Worm (Caenorhabditis elegans) whole organism, young adult: ENCODE data around the gene F26F4.2.

Experiments
- B0019.2 ChIP-seq: fragments of 200-800 bp; sonication (Bioruptor generic); conservative IDR thresholded peaks from 2 replicates; pipeline ENCODE4 v1.3.6; 2022; ENCODE audit warnings: missing genetic modification reagents, missing genetic modification characterization, missing compliant biosample characterization
- B0336.3 ChIP-seq: fragments of 200-800 bp; sonication (Bioruptor generic); IDR thresholded peaks from 2 replicates; pipeline ENCODE4 v1.3.6; 2022; ENCODE audit warnings: missing genetic modification characterization, missing compliant biosample characterization
- C06A6.2 ChIP-seq: fragments of 200-800 bp; sonication (Bioruptor generic); conservative IDR thresholded peaks from 2 replicates; pipeline ENCODE4 v1.3.6; 2022; ENCODE audit warnings: missing genetic modification characterization, missing compliant biosample characterization
- C17E4.6 ChIP-seq: fragments of 200-800 bp; sonication (Bioruptor generic); IDR thresholded peaks from 2 replicates; pipeline ENCODE4 v1.3.6; 2022; ENCODE audit warnings: missing genetic modification reagents, missing genetic modification characterization, missing compliant biosample characterization
- F33H1.4 ChIP-seq: fragments of 200-800 bp; sonication (Bioruptor generic); IDR thresholded peaks from 2 replicates; pipeline ENCODE4 v1.3.6; 2022; ENCODE audit warnings: missing genetic modification reagents, missing genetic modification characterization, missing compliant biosample characterization
- F49E8.2 ChIP-seq: sonication (generic microtip); optimal IDR thresholded peaks from 3 replicates; lab custom pipeline; 2017; ENCODE audit warnings: missing genetic modification characterization, mild to moderate bottlenecking, missing compliant biosample characterization, antibody characterized with exemption, moderate library complexity; ENCODE audit not compliant: insufficient read depth
- Y67H2A.10 ChIP-seq: fragments of 200-800 bp; sonication (Bioruptor generic); conservative IDR thresholded peaks from 2 replicates; pipeline ENCODE4 v1.3.6; 2022; ENCODE audit warnings: missing genetic modification reagents, missing genetic modification characterization, missing compliant biosample characterization
- Y95B8A.8 ChIP-seq: fragments of 200-800 bp; sonication (Bioruptor generic); IDR thresholded peaks from 2 replicates; pipeline ENCODE4 v1.3.6; 2022; ENCODE audit warnings: missing genetic modification reagents, missing genetic modification characterization, missing compliant biosample characterization
- aptf-2 ChIP-seq: fragments of 200-800 bp; sonication (Bioruptor generic); conservative IDR thresholded peaks from 2 replicates; pipeline ENCODE4 v1.3.6; 2022; ENCODE audit warnings: missing genetic modification reagents, missing genetic modification characterization, missing compliant biosample characterization
- ceh-100 ChIP-seq: fragments of 200-800 bp; sonication (Bioruptor generic); IDR thresholded peaks from 2 replicates; pipeline ENCODE4 v1.3.6; 2022; ENCODE audit warnings: missing genetic modification reagents, missing genetic modification characterization, missing compliant biosample characterization
- ceh-79 ChIP-seq: sonication (generic microtip); optimal IDR thresholded peaks from 2 replicates; lab custom pipeline; 2017; ENCODE audit warnings: mild to moderate bottlenecking, missing genetic modification characterization, missing compliant biosample characterization
- ceh-91 ChIP-seq: fragments of 200-800 bp; sonication (Bioruptor generic); IDR thresholded peaks from 2 replicates; pipeline ENCODE4 v1.3.6; 2022; ENCODE audit warnings: missing genetic modification reagents, missing genetic modification characterization, missing compliant biosample characterization
- chd-7 ChIP-seq: sonication (generic microtip); optimal IDR thresholded peaks from 2 replicates; lab custom pipeline; 2016; ENCODE audit warnings: mild to moderate bottlenecking, missing genetic modification characterization, moderate library complexity, missing compliant biosample characterization
- die-1 ChIP-seq: sonication (generic microtip); optimal IDR thresholded peaks from 2 replicates; lab custom pipeline; 2016; ENCODE audit warnings: missing genotype, mild to moderate bottlenecking, missing genetic modification characterization, missing compliant biosample characterization
- dpff-1 ChIP-seq: sonication (generic microtip); optimal IDR thresholded peaks from 2 replicates; lab custom pipeline; 2017; ENCODE audit warnings: mild to moderate bottlenecking, missing genetic modification characterization, missing compliant biosample characterization
- efl-1 ChIP-seq: fragments of 150-350 bp; optimal IDR thresholded peaks from 2 replicates; lab custom pipeline; 2014; ENCODE audit warnings: missing biosample characterization, missing genetic modification reagents, missing genetic modification characterization
- egl-18 ChIP-seq: fragments of 200-800 bp; sonication (Bioruptor generic); IDR thresholded peaks from 2 replicates; pipeline ENCODE4 v1.3.6; 2022; ENCODE audit warnings: missing genetic modification reagents, missing genetic modification characterization, missing compliant biosample characterization
- egl-44 ChIP-seq: fragments of 200-800 bp; sonication (Bioruptor generic); IDR thresholded peaks from 2 replicates; pipeline ENCODE4 v1.3.6; 2022; ENCODE audit warnings: missing genetic modification reagents, missing genetic modification characterization, missing compliant biosample characterization
- egrh-3 ChIP-seq: fragments of 200-800 bp; sonication (Bioruptor generic); IDR thresholded peaks from 2 replicates; pipeline ENCODE4 v1.3.6; 2022; ENCODE audit warnings: missing genetic modification reagents, missing genetic modification characterization, missing compliant biosample characterization
- ekl-4 ChIP-seq: fragments of 200-800 bp; sonication (Bioruptor generic); IDR thresholded peaks from 2 replicates; pipeline ENCODE4 v1.3.6; 2022; ENCODE audit warnings: missing genetic modification reagents, missing genetic modification characterization, missing compliant biosample characterization
- fkh-3 ChIP-seq: sonication (generic microtip); optimal IDR thresholded peaks from 2 replicates; lab custom pipeline; 2016; ENCODE audit warnings: mild to moderate bottlenecking, missing genetic modification characterization, missing compliant biosample characterization
- him-1 ChIP-seq: sonication (generic microtip); optimal IDR thresholded peaks from 2 replicates; lab custom pipeline; 2016; ENCODE audit warnings: missing genotype, missing genetic modification reagents, missing genetic modification characterization, missing compliant biosample characterization
- hmg-1.2 ChIP-seq: fragments of 200-800 bp; sonication (Bioruptor generic); IDR thresholded peaks from 2 replicates; pipeline ENCODE4 v1.3.6; 2022; ENCODE audit warnings: missing genetic modification reagents, missing genetic modification characterization, missing compliant biosample characterization
- lin-26 ChIP-seq: fragments of 200-800 bp; sonication (Bioruptor generic); IDR thresholded peaks from 2 replicates; pipeline ENCODE4 v1.3.6; 2022; ENCODE audit warnings: missing genetic modification reagents, missing genetic modification characterization, missing compliant biosample characterization
- lin-40 ChIP-seq: sonication (generic microtip); optimal IDR thresholded peaks from 2 replicates; lab custom pipeline; 2016; ENCODE audit warnings: missing genetic modification characterization, mild to moderate bottlenecking, missing compliant biosample characterization, missing genotype, missing genetic modification reagents
- lin-54 ChIP-seq: fragments of 200-800 bp; sonication (Bioruptor generic); optimal IDR thresholded peaks from 2 replicates; lab custom pipeline; 2018; ENCODE audit warnings: mild to moderate bottlenecking, missing genetic modification characterization, missing compliant biosample characterization
- lir-1 ChIP-seq: fragments of 200-800 bp; sonication (Bioruptor generic); conservative IDR thresholded peaks from 2 replicates; pipeline ENCODE4 v1.3.6; 2022; ENCODE audit warnings: missing genetic modification reagents, missing genetic modification characterization, missing compliant biosample characterization
- madf-6 ChIP-seq: fragments of 200-800 bp; sonication (Bioruptor generic); IDR thresholded peaks from 2 replicates; pipeline ENCODE4 v1.3.6; 2022; ENCODE audit warnings: missing genetic modification reagents, missing genetic modification characterization, missing compliant biosample characterization
- mel-28 ChIP-seq: sonication (generic microtip); optimal IDR thresholded peaks from 2 replicates; lab custom pipeline; 2016; ENCODE audit warnings: borderline replicate concordance, mild to moderate bottlenecking, missing genetic modification characterization, missing compliant biosample characterization
- mxl-1 ChIP-seq: sonication (generic microtip); optimal IDR thresholded peaks from 2 replicates; lab custom pipeline; 2016; ENCODE audit warnings: missing genetic modification characterization, missing compliant biosample characterization
- nfya-1 ChIP-seq: sonication (generic microtip); optimal IDR thresholded peaks from 2 replicates; lab custom pipeline; 2017; ENCODE audit warnings: antibody characterized with exemption, missing compliant biosample characterization, missing genetic modification characterization, borderline replicate concordance; ENCODE audit not compliant: insufficient read depth
- nhr-90 ChIP-seq: sonication (generic microtip); optimal IDR thresholded peaks from 2 replicates; lab custom pipeline; 2016; ENCODE audit warnings: missing genotype, mild to moderate bottlenecking, missing genetic modification characterization, missing compliant biosample characterization
- pbrm-1 ChIP-seq: fragments of 200-800 bp; sonication (Bioruptor generic); IDR thresholded peaks from 2 replicates; pipeline ENCODE4 v1.3.6; 2022; ENCODE audit warnings: missing genetic modification reagents, missing genetic modification characterization, missing compliant biosample characterization
- pha-4 ChIP-seq: fragments of 150-350 bp; sonication (generic microtip); optimal IDR thresholded peaks from 2 replicates; lab custom pipeline; 2014; ENCODE audit warnings: missing biosample characterization, missing genetic modification reagents, missing genetic modification characterization
- rcor-1 ChIP-seq: fragments of 200-800 bp; sonication (Bioruptor generic); IDR thresholded peaks from 2 replicates; pipeline ENCODE4 v1.3.6; 2022; ENCODE audit warnings: missing genetic modification reagents, missing genetic modification characterization, missing compliant biosample characterization
- rec-8 ChIP-seq, 2 experiments: sonication (generic microtip); optimal IDR thresholded peaks; 2 replicates each; lab custom pipeline; 2016; ENCODE audit warnings: mild to moderate bottlenecking in 2 of 2, missing genetic modification characterization in 2 of 2, missing genetic modification reagents in 2 of 2, missing genotype in 2 of 2, missing biosample characterization in 1 of 2, missing compliant biosample characterization in 1 of 2, moderate library complexity in 1 of 2
- rpc-1 ChIP-seq, 2 experiments: fragments of 150-350 bp in 1 of 2; sonication (generic microtip) in 1 of 2; optimal IDR thresholded peaks; 2 replicates each; lab custom pipeline; 2014 to 2018; ENCODE audit warnings: missing biosample characterization in 1 of 2, missing genetic modification characterization in 1 of 2, missing genetic modification reagents in 1 of 2, missing genotype in 1 of 2
- snpc-4 ChIP-seq, 5 experiments: fragments of 150-350 bp in 1 of 5; sonication (generic microtip) in 4 of 5; optimal IDR thresholded peaks; 2 replicates each; lab custom pipeline; 2014 to 2018; ENCODE audit warnings: missing genetic modification characterization in 5 of 5, missing biosample characterization in 3 of 5, antibody characterized with exemption in 2 of 5, mild to moderate bottlenecking in 2 of 5, missing compliant biosample characterization in 2 of 5, missing genotype in 2 of 5, moderate library complexity in 2 of 5, missing genetic modification reagents in 1 of 5
- tbp1 ChIP-seq: fragments of 200-800 bp; sonication (Bioruptor generic); optimal IDR thresholded peaks from 2 replicates; lab custom pipeline; 2018; ENCODE audit warnings: mild to moderate bottlenecking, missing genetic modification characterization, missing compliant biosample characterization
- tbx-9 ChIP-seq: sonication (generic microtip); optimal IDR thresholded peaks from 2 replicates; lab custom pipeline; 2016; ENCODE audit warnings: borderline replicate concordance, missing genetic modification characterization, inconsistent platforms, missing compliant biosample characterization
- unc-130 ChIP-seq: sonication (generic microtip); optimal IDR thresholded peaks from 2 replicates; lab custom pipeline; 2016; ENCODE audit warnings: missing genetic modification reagents, missing genetic modification characterization, missing compliant biosample characterization
- zfh-2 ChIP-seq: fragments of 200-800 bp; sonication (Bioruptor generic); conservative IDR thresholded peaks from 2 replicates; pipeline ENCODE4 v1.3.6; 2022; ENCODE audit warnings: missing genetic modification reagents, missing genetic modification characterization, missing compliant biosample characterization
- ztf-18 ChIP-seq: sonication (generic microtip); optimal IDR thresholded peaks from 2 replicates; lab custom pipeline; 2016; ENCODE audit warnings: missing genotype, mild to moderate bottlenecking, missing genetic modification characterization, missing compliant biosample characterization
- ztf-22 ChIP-seq: fragments of 200-800 bp; sonication (Bioruptor generic); optimal IDR thresholded peaks from 2 replicates; lab custom pipeline; 2018; ENCODE audit warnings: mild to moderate bottlenecking, missing genetic modification characterization, moderate library complexity, missing compliant biosample characterization
- ztf-28 ChIP-seq: fragments of 200-800 bp; sonication (Bioruptor generic); IDR thresholded peaks from 2 replicates; pipeline ENCODE4 v1.3.6; 2022; ENCODE audit warnings: missing genetic modification reagents, missing genetic modification characterization, missing compliant biosample characterization
- ztf-6 ChIP-seq: fragments of 200-800 bp; sonication (Bioruptor generic); IDR thresholded peaks from 2 replicates; pipeline ENCODE4 v1.3.6; 2022; ENCODE audit warnings: missing genetic modification reagents, missing genetic modification characterization, missing compliant biosample characterization

F26F4.2 gene

DNA sequence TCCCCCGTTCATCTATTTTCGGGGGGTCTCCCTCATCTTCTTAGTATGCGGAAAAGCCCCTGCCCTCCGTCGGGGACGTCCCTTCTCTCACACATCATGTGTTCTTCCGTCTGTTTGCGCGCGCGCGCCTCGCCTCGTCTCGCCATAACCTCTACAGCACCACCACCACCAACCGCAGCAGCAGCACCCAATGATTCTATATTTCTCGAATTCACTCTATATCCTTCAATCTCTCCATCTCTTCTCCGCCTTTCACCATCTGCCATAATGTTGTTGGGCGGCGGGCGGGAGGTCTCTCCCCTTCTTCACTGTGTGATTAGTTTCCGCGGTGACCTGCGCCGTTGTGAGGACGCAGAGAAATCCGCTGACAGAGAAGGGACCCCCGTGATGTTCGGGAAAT lies 36.3 kb downstream of the F26F4.2 start:
- TF ChIP-seq egrh-3 (peak; percentile 71), lir-1 (GFP tag; lab: Robert Waterston, UW) (no peak), tbx-9 (tag; lab: Kevin White, UChicago) (no peak), aptf-2 (GFP tag; lab: Robert Waterston, UW) (no peak), B0019.2 (GFP tag; lab: Robert Waterston, UW) (no peak), ztf-6 (GFP tag; lab: Robert Waterston, UW) (peak; percentile 11; the same call in 1 of the 2 replicates), Y95B8A.8 (GFP tag; lab: Robert Waterston, UW) (no peak), him-1 (tag; lab: Kevin White, UChicago) (peak; percentile 5), lin-40 (tag; lab: Kevin White, UChicago) (no peak), dpff-1 (tag; lab: Kevin White, UChicago) (no peak), pbrm-1 (GFP tag; lab: Robert Waterston, UW) (0 out of 2 replicates have a peak, but pooled peaks have one; percentile 35), zfh-2 (GFP tag; lab: Robert Waterston, UW) (peak; percentile 87), rcor-1 (GFP tag; lab: Robert Waterston, UW) (0 out of 2 replicates have a peak, but pooled peaks have one; percentile 15), C17E4.6 (GFP tag; lab: Robert Waterston, UW) (0 out of 2 replicates have a peak, but pooled peaks have one; percentile 20), fkh-3 (tag; lab: Kevin White, UChicago) (peak; percentile 20), snpc-4 (GFP tag; optimal IDR thresholded peaks at IDR 0.05; lab: Kevin White, UChicago) (no peak), snpc-4 (tag; optimal IDR thresholded peaks at IDR 0.05; lab: Kevin White, UChicago) (no peak), lin-26 (GFP tag; lab: Robert Waterston, UW) (peak; percentile 48; the same call in 1 of the 2 replicates), B0336.3 (GFP tag; lab: Robert Waterston, UW) (peak; percentile 56; the same call in 1 of the 2 replicates), ztf-28 (GFP tag; lab: Robert Waterston, UW) (0 out of 2 replicates have a peak, but pooled peaks have one; percentile 21), chd-7 (tag; lab: Kevin White, UChicago) (peak; percentile 56), F33H1.4 (GFP tag; lab: Robert Waterston, UW) (0 out of 2 replicates have a peak, but pooled peaks have one; percentile 8), ceh-91 (no peak), ceh-100 (peak; percentile 50), Y67H2A.10 (GFP tag; lab: Robert Waterston, UW) (no peak), ceh-79 (no peak), madf-6 (GFP tag; lab: Robert Waterston, UW) (peak; percentile 45), nfya-1 (tag; lab: Kevin White, UChicago) (no peak), ekl-4 (no peak), mel-28 (tag; lab: Kevin White, UChicago) (no peak), mxl-1 (tag; lab: Kevin White, UChicago) (no peak)
- TF ChIP-seq, all 124 proteins: peak for 15

- peak; percentile 63; the same call in 1 of the 2 replicates for TF ChIP-seq egrh-3
- TF ChIP-seq efl-1 (GFP tag; lab: Kevin White, UChicago), result peak; percentile 48
- TF ChIP-seq lir-1 (GFP tag; lab: Robert Waterston, UW), result no peak
- TF ChIP-seq ztf-22 (GFP tag; lab: Kevin White, UChicago), result no peak
- TF ChIP-seq egl-18 (GFP tag; lab: Robert Waterston, UW), result no peak
- TF ChIP-seq F49E8.2, result no peak
- no peak for TF ChIP-seq tbp1 (GFP tag; lab: Kevin White, UChicago)
- no peak for TF ChIP-seq egl-44 (GFP tag; lab: Robert Waterston, UW)
- TF ChIP-seq hmg-1.2 (GFP tag; lab: Robert Waterston, UW), result peak; percentile 52; the same call in 1 of the 2 replicates
- no peak for TF ChIP-seq lin-54
- TF ChIP-seq rec-8 (tag; optimal IDR thresholded peaks at IDR 0.05; lab: Kevin White, UChicago), result no peak
- TF ChIP-seq ztf-18 (tag; lab: Kevin White, UChicago), result no peak
- no peak for TF ChIP-seq unc-130 (GFP tag; lab: Kevin White, UChicago)
- TF ChIP-seq die-1 (tag; lab: Kevin White, UChicago), result no peak
- TF ChIP-seq pha-4, result no peak
- TF ChIP-seq ztf-28 (GFP tag; lab: Robert Waterston, UW), result no peak
- TF ChIP-seq nhr-90 (tag; lab: Kevin White, UChicago), result no peak
- no peak for TF ChIP-seq ceh-91
- no peak for TF ChIP-seq C06A6.2 (GFP tag; lab: Robert Waterston, UW)
- TF ChIP-seq rpc-1 (optimal IDR thresholded peaks at IDR 0.05; lab: Kevin White, UChicago), result no peak
- no peak for TF ChIP-seq rpc-1 (tag; optimal IDR thresholded peaks at IDR 0.05; lab: Kevin White, UChicago)
Observed at ce11 chrIII:4948631-4949030, 37.6 kb downstream of the F26F4.2 start.
